Worm (Caenorhabditis elegans) whole organism, young adult: ENCODE measurements around the gene kvs-3.
A peak's percentile ranks its signal among the peaks of the same experiment; 100 is the strongest.

Source experiments
- C06A6.2 ChIP-seq: fragments of 200-800 bp; sonication (Bioruptor generic); conservative IDR thresholded peaks from 2 replicates; pipeline ENCODE4 v1.3.6; 2022; ENCODE audit warnings: missing genetic modification characterization, missing compliant biosample characterization
- C17E4.6 ChIP-seq: fragments of 200-800 bp; sonication (Bioruptor generic); IDR thresholded peaks from 2 replicates; pipeline ENCODE4 v1.3.6; 2022; ENCODE audit warnings: missing genetic modification reagents, missing genetic modification characterization, missing compliant biosample characterization
- F23B12.7 ChIP-seq: sonication (generic microtip); optimal IDR thresholded peaks from 2 replicates; lab custom pipeline; 2017; ENCODE audit warnings: missing genetic modification characterization, mild to moderate bottlenecking, missing compliant biosample characterization, antibody characterized with exemption, moderate library complexity; ENCODE audit not compliant: insufficient read depth
- F52B5.7 ChIP-seq: sonication (generic microtip); optimal IDR thresholded peaks from 2 replicates; lab custom pipeline; 2016; ENCODE audit warnings: mild to moderate bottlenecking, missing genetic modification characterization, missing compliant biosample characterization
- F57A8.1 ChIP-seq: fragments of 200-800 bp; sonication (Bioruptor generic); optimal IDR thresholded peaks from 2 replicates; lab custom pipeline; 2018; ENCODE audit warnings: mild to moderate bottlenecking, missing genetic modification characterization, moderate library complexity, missing compliant biosample characterization
- F57C9.4 ChIP-seq: sonication (generic microtip); optimal IDR thresholded peaks from 2 replicates; lab custom pipeline; 2017; ENCODE audit warnings: mild to moderate bottlenecking, missing genetic modification characterization, missing compliant biosample characterization
- K12H6.12 ChIP-seq: fragments of 200-800 bp; sonication (Bioruptor generic); optimal IDR thresholded peaks from 2 replicates; lab custom pipeline; 2018; ENCODE audit warnings: mild to moderate bottlenecking, missing genetic modification characterization, missing compliant biosample characterization
- Y79H2A.3 ChIP-seq: fragments of 200-800 bp; sonication (Bioruptor generic); conservative IDR thresholded peaks from 2 replicates; pipeline ENCODE4 v1.3.6; 2022; ENCODE audit warnings: missing genetic modification reagents, missing genetic modification characterization, missing compliant biosample characterization
- atf-7 ChIP-seq: sonication (generic microtip); optimal IDR thresholded peaks from 2 replicates; lab custom pipeline; 2017; ENCODE audit warnings: mild to moderate bottlenecking, missing genetic modification characterization, missing compliant biosample characterization
- attf-3 ChIP-seq: fragments of 200-800 bp; sonication (Bioruptor generic); conservative IDR thresholded peaks from 2 replicates; pipeline ENCODE4 v1.3.6; 2022; ENCODE audit warnings: missing genetic modification reagents, missing genetic modification characterization, missing compliant biosample characterization
- attf-6 ChIP-seq: fragments of 200-800 bp; sonication (Bioruptor generic); IDR thresholded peaks from 2 replicates; pipeline ENCODE4 v1.3.6; 2022; ENCODE audit warnings: missing genetic modification reagents, missing genetic modification characterization, missing compliant biosample characterization
- cebp-1 ChIP-seq, 2 experiments: fragments of 200-800 bp in 1 of 2; sonication (Bioruptor generic) in 1 of 2; sonication (generic microtip) in 1 of 2; IDR thresholded peaks in 1 of 2; optimal IDR thresholded peaks in 1 of 2; 2 replicates each; pipeline versions ENCODE4 v1.3.6 to Lab custom; 2017 to 2022; ENCODE audit warnings: missing compliant biosample characterization in 2 of 2, missing genetic modification characterization in 2 of 2, mild to moderate bottlenecking in 1 of 2, missing genetic modification reagents in 1 of 2, moderate library complexity in 1 of 2
- ceh-27 ChIP-seq: fragments of 200-800 bp; sonication (Bioruptor generic); optimal IDR thresholded peaks from 2 replicates; lab custom pipeline; 2018; ENCODE audit warnings: mild to moderate bottlenecking, missing genetic modification characterization, moderate library complexity, missing compliant biosample characterization
- ceh-58 ChIP-seq: fragments of 200-800 bp; sonication (Bioruptor generic); IDR thresholded peaks from 2 replicates; pipeline ENCODE4 v1.3.6; 2022; ENCODE audit warnings: missing genetic modification characterization, missing compliant biosample characterization
- ceh-79 ChIP-seq: sonication (generic microtip); optimal IDR thresholded peaks from 2 replicates; lab custom pipeline; 2017; ENCODE audit warnings: mild to moderate bottlenecking, missing genetic modification characterization, missing compliant biosample characterization
- dox-1 ChIP-seq: fragments of 200-800 bp; sonication (Bioruptor generic); IDR thresholded peaks from 2 replicates; pipeline ENCODE4 v1.3.6; 2022; ENCODE audit warnings: missing genetic modification reagents, missing genetic modification characterization, missing compliant biosample characterization
- egl-18 ChIP-seq: fragments of 200-800 bp; sonication (Bioruptor generic); IDR thresholded peaks from 2 replicates; pipeline ENCODE4 v1.3.6; 2022; ENCODE audit warnings: missing genetic modification reagents, missing genetic modification characterization, missing compliant biosample characterization
- egl-44 ChIP-seq: fragments of 200-800 bp; sonication (Bioruptor generic); IDR thresholded peaks from 2 replicates; pipeline ENCODE4 v1.3.6; 2022; ENCODE audit warnings: missing genetic modification reagents, missing genetic modification characterization, missing compliant biosample characterization
- egrh-3 ChIP-seq: fragments of 200-800 bp; sonication (Bioruptor generic); IDR thresholded peaks from 2 replicates; pipeline ENCODE4 v1.3.6; 2022; ENCODE audit warnings: missing genetic modification reagents, missing genetic modification characterization, missing compliant biosample characterization
- him-1 ChIP-seq: sonication (generic microtip); optimal IDR thresholded peaks from 2 replicates; lab custom pipeline; 2016; ENCODE audit warnings: missing genotype, missing genetic modification reagents, missing genetic modification characterization, missing compliant biosample characterization
- hlh-26 ChIP-seq: fragments of 200-800 bp; sonication (Bioruptor generic); conservative IDR thresholded peaks from 2 replicates; pipeline ENCODE4 v1.3.6; 2022; ENCODE audit warnings: missing genetic modification reagents, missing genetic modification characterization, missing compliant biosample characterization
- hmg-1.2 ChIP-seq: fragments of 200-800 bp; sonication (Bioruptor generic); IDR thresholded peaks from 2 replicates; pipeline ENCODE4 v1.3.6; 2022; ENCODE audit warnings: missing genetic modification reagents, missing genetic modification characterization, missing compliant biosample characterization
- hsf-1 ChIP-seq: fragments of 200-800 bp; sonication (Bioruptor generic); IDR thresholded peaks from 2 replicates; pipeline ENCODE4 v1.3.6; 2022; ENCODE audit warnings: missing genetic modification reagents, missing genetic modification characterization, missing compliant biosample characterization
- let-526 ChIP-seq: fragments of 200-800 bp; sonication (Bioruptor generic); IDR thresholded peaks from 2 replicates; pipeline ENCODE4 v1.3.6; 2022; ENCODE audit warnings: missing genetic modification reagents, missing genetic modification characterization, missing compliant biosample characterization
- let-607 ChIP-seq, 2 experiments: fragments of 200-800 bp in 1 of 2; sonication (Bioruptor generic) in 1 of 2; sonication (generic microtip) in 1 of 2; optimal IDR thresholded peaks; 2 replicates each; lab custom pipeline; 2016 to 2018; ENCODE audit warnings: mild to moderate bottlenecking in 2 of 2, missing compliant biosample characterization in 2 of 2, missing genetic modification characterization in 2 of 2, moderate library complexity in 2 of 2, missing genotype in 1 of 2
- lin-26 ChIP-seq: fragments of 200-800 bp; sonication (Bioruptor generic); IDR thresholded peaks from 2 replicates; pipeline ENCODE4 v1.3.6; 2022; ENCODE audit warnings: missing genetic modification reagents, missing genetic modification characterization, missing compliant biosample characterization
- lin-35 ChIP-seq, 3 experiments: fragments of 150-350 bp in 2 of 3; sonication (generic microtip) in 1 of 3; optimal IDR thresholded peaks; 2 replicates each; lab custom pipeline; 2014 to 2018; ENCODE audit warnings: missing biosample characterization in 3 of 3, missing genetic modification characterization in 3 of 3, missing genetic modification reagents in 3 of 3
- lin-54 ChIP-seq: fragments of 200-800 bp; sonication (Bioruptor generic); optimal IDR thresholded peaks from 2 replicates; lab custom pipeline; 2018; ENCODE audit warnings: mild to moderate bottlenecking, missing genetic modification characterization, missing compliant biosample characterization
- lsy-27 ChIP-seq: sonication (generic microtip); optimal IDR thresholded peaks from 2 replicates; lab custom pipeline; 2017; ENCODE audit warnings: missing genetic modification characterization, mild to moderate bottlenecking, missing compliant biosample characterization, antibody characterized with exemption, missing genotype, borderline replicate concordance; ENCODE audit not compliant: insufficient read depth
- mcd-1 ChIP-seq: fragments of 200-800 bp; sonication (Bioruptor generic); IDR thresholded peaks from 2 replicates; pipeline ENCODE4 v1.3.6; 2022; ENCODE audit warnings: missing genetic modification reagents, missing genetic modification characterization, missing compliant biosample characterization
- nfyb-1 ChIP-seq: fragments of 200-800 bp; sonication (Bioruptor generic); IDR thresholded peaks from 2 replicates; pipeline ENCODE4 v1.3.6; 2022; ENCODE audit warnings: missing genetic modification reagents, missing genetic modification characterization, missing compliant biosample characterization
- nhr-80 ChIP-seq: sonication (generic microtip); optimal IDR thresholded peaks from 2 replicates; lab custom pipeline; 2016; ENCODE audit warnings: missing genetic modification characterization, missing compliant biosample characterization
- nhr-90 ChIP-seq: sonication (generic microtip); optimal IDR thresholded peaks from 2 replicates; lab custom pipeline; 2016; ENCODE audit warnings: missing genotype, mild to moderate bottlenecking, missing genetic modification characterization, missing compliant biosample characterization
- pbrm-1 ChIP-seq: fragments of 200-800 bp; sonication (Bioruptor generic); IDR thresholded peaks from 2 replicates; pipeline ENCODE4 v1.3.6; 2022; ENCODE audit warnings: missing genetic modification reagents, missing genetic modification characterization, missing compliant biosample characterization
- rcor-1 ChIP-seq: fragments of 200-800 bp; sonication (Bioruptor generic); IDR thresholded peaks from 2 replicates; pipeline ENCODE4 v1.3.6; 2022; ENCODE audit warnings: missing genetic modification reagents, missing genetic modification characterization, missing compliant biosample characterization
- snpc-1.1 ChIP-seq: sonication (generic microtip); optimal IDR thresholded peaks from 2 replicates; lab custom pipeline; 2017; ENCODE audit warnings: missing genetic modification characterization, mild to moderate bottlenecking, missing compliant biosample characterization, antibody characterized with exemption, moderate library complexity, missing genotype, missing genetic modification reagents; ENCODE audit not compliant: insufficient read depth
- snpc-4 ChIP-seq, 5 experiments: fragments of 150-350 bp in 1 of 5; sonication (generic microtip) in 4 of 5; optimal IDR thresholded peaks; 2 replicates each; lab custom pipeline; 2014 to 2018; ENCODE audit warnings: missing genetic modification characterization in 5 of 5, missing biosample characterization in 3 of 5, antibody characterized with exemption in 2 of 5, mild to moderate bottlenecking in 2 of 5, missing compliant biosample characterization in 2 of 5, missing genotype in 2 of 5, moderate library complexity in 2 of 5, missing genetic modification reagents in 1 of 5
- unc-62 ChIP-seq: fragments of 150-350 bp; optimal IDR thresholded peaks from 2 replicates; lab custom pipeline; 2014; ENCODE audit warnings: missing biosample characterization, missing genetic modification reagents, missing genetic modification characterization
- ztf-26 ChIP-seq: sonication (generic microtip); optimal IDR thresholded peaks from 2 replicates; lab custom pipeline; 2017; ENCODE audit warnings: missing genetic modification characterization, missing compliant biosample characterization
- ztf-3 ChIP-seq: fragments of 200-800 bp; sonication (Bioruptor generic); optimal IDR thresholded peaks from 2 replicates; lab custom pipeline; 2018; ENCODE audit warnings: mild to moderate bottlenecking, missing genetic modification characterization, missing compliant biosample characterization

The kvs-3 gene

ce11 chrV:9332611-9333315, 14.7 kb downstream of the kvs-3 start:
- no peak for TF ChIP-seq ztf-26 (tag; lab: Kevin White, UChicago)
- no peak for TF ChIP-seq F57A8.1 (GFP tag; lab: Kevin White, UChicago)
- no peak for TF ChIP-seq K12H6.12 (tag; lab: Kevin White, UChicago)
- TF ChIP-seq hmg-1.2 (GFP tag; lab: Robert Waterston, UW): no peak
- no peak for TF ChIP-seq F23B12.7 (tag; lab: Kevin White, UChicago)

DNA sequence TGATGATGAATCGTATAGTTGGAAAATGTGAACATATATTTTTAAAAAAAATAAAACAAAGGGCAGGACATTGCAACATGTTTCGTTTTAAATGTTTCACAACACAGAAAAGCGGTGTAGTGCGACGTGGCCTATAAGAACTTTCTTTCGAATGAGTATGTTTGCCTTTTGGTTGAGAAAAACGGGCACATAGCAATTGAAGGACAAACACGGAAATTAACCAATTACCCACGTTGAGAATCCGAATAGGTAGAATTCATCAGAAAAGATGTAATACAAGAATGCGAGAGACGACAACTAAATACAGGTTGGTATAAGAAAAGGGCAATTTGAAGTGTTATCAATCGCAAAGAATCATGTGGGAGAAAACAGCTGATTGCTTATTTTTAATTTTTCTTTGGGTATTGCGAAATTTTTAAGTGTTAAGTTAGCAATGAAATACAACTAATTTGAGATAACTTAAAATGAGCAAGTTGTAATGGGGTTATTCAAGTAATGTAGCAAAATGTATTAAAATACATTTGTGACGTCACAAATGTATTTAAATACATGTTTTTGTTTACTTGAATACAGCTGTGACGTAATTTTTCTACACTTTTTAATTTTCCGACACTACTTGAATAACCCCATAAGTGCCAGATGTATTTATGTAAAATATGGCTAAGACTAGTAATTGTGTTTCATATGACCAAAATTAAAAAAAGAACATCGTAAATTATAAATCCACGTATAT, 15.4 kb downstream of the kvs-3 start, which contains the start of gene acl-14:
acl-14 (minus strand) TSS at position 316 of the 733 bp plus-strand sequence.
- TF ChIP-seq lin-26 (0 out of 2 replicates have a peak, but pooled peaks have one; percentile 15), egl-18 (no peak), lsy-27 (tag; lab: Kevin White, UChicago) (no peak), nfyb-1 (GFP tag; lab: Robert Waterston, UW) (no peak), cebp-1 (GFP tag; IDR thresholded peaks at IDR 0.05; lab: Robert Waterston, UW) (peak; percentile 96), cebp-1 (tag; optimal IDR thresholded peaks at IDR 0.05; lab: Kevin White, UChicago) (peak; percentile 97)

DNA sequence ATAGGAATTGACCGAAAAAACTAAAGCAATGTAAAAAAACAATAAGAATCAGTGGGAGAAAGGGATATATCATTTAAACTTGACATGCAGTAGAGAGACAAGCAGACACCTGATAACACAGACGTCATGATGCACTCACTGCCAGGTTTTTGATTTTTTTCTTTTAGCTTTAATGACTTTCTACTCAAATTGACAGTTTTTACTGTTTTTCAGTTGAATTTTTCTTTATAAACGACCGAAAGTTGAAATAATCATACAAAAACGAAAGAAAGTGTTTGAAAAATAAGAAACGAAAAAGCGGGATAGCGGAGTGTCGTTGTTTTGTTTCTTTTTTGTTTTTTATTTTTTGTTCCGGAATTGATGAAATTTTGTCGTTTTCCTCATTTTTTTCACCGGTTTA, 16.1 kb downstream of the kvs-3 start, which contains the start of gene ucp-4:
ucp-4 (plus strand) TSS at position 83 of the 400 bp plus-strand sequence.
- TF ChIP-seq let-526 (GFP tag; lab: Robert Waterston, UW) (no peak), him-1 (tag; lab: Kevin White, UChicago) (no peak), ztf-3 (GFP tag; lab: Kevin White, UChicago) (no peak), attf-6 (GFP tag; lab: Robert Waterston, UW) (no peak), C06A6.2 (no peak), F57C9.4 (tag; lab: Kevin White, UChicago) (no peak), egrh-3 (no peak), atf-7 (tag; lab: Kevin White, UChicago) (peak; percentile 4), attf-3 (GFP tag; lab: Robert Waterston, UW) (peak; percentile 76), hlh-26 (GFP tag; lab: Robert Waterston, UW) (no peak), dox-1 (GFP tag; lab: Robert Waterston, UW) (no peak), snpc-4 (GFP tag; optimal IDR thresholded peaks at IDR 0.05; lab: Kevin White, UChicago) (no peak), snpc-4 (tag; optimal IDR thresholded peaks at IDR 0.05; lab: Kevin White, UChicago) (peak in 1 of 4 experiments; percentile 33), mcd-1 (GFP tag; lab: Robert Waterston, UW) (no peak), ceh-58 (no peak), F52B5.7 (no peak), ceh-79 (tag; lab: Kevin White, UChicago) (no peak), cebp-1 (GFP tag; IDR thresholded peaks at IDR 0.05; lab: Robert Waterston, UW) (no peak), cebp-1 (tag; optimal IDR thresholded peaks at IDR 0.05; lab: Kevin White, UChicago) (no peak), lin-35 (GFP tag; optimal IDR thresholded peaks at IDR 0.05; lab: Kevin White, UChicago) (no peak), Y79H2A.3 (GFP tag; lab: Robert Waterston, UW) (no peak), C17E4.6 (GFP tag; lab: Robert Waterston, UW) (no peak), pbrm-1 (no peak), egl-44 (peak; percentile 30; the same call in 1 of the 2 replicates), lin-54 (no peak), snpc-1.1 (tag; lab: Kevin White, UChicago) (no peak), nhr-90 (tag; lab: Kevin White, UChicago) (no peak), ceh-27 (GFP tag; lab: Kevin White, UChicago) (no peak), rcor-1 (GFP tag; lab: Robert Waterston, UW) (no peak), ztf-26 (tag; lab: Kevin White, UChicago) (no peak), unc-62 (peak; percentile 75), let-607 (tag; optimal IDR thresholded peaks at IDR 0.05; lab: Kevin White, UChicago) (no peak), nhr-80 (tag; lab: Kevin White, UChicago) (peak; percentile 72), hsf-1 (GFP tag; lab: Robert Waterston, UW) (no peak), F57A8.1 (GFP tag; lab: Kevin White, UChicago) (no peak), lsy-27 (tag; lab: Kevin White, UChicago) (no peak)
